Worm (Caenorhabditis elegans) whole organism, L1 larva: ENCODE data around the gene dlst-1.

Experiments
- fos-1 ChIP-seq: fragments of 150-350 bp; optimal IDR thresholded peaks from 2 replicates; lab custom pipeline; 2014; ENCODE audit warnings: missing biosample characterization, missing genetic modification characterization
- pag-3 ChIP-seq: sonication (generic microtip); optimal IDR thresholded peaks from 2 replicates; lab custom pipeline; 2017; ENCODE audit warnings: missing genetic modification characterization, mild to moderate bottlenecking, missing compliant biosample characterization, antibody characterized with exemption, borderline replicate concordance; ENCODE audit not compliant: insufficient read depth

DNA sequence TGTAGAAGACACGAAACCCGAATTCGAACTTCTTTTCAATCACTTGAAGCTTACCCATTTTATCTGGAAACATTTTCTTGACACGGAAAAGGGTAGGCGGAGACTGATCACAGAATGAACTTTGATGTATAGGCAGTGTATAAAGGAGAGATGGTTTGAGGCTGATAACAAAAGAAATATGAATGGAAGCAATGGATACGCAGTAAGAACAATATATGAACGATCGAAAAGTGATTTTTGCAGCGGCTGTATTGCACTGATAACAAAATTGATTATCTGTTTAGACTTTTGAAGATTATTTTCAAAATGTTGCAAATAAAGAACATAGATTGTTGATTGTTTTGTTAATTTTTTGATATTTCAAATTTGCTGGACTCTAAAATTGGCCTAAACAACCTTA lies 43.1 kb downstream of the dlst-1 start, which contains the start of gene pmp-5:
- TF ChIP-seq pag-3 = no peak
- TF ChIP-seq fos-1 (tag; lab: Kevin White, UChicago) = no peak
